Worm (Caenorhabditis elegans) whole organism, late embryonic: ENCODE results near the gene ceh-91.
"Not testable (repeated sequence)": the region's sequence is repeated elsewhere in the genome, so short reads cannot be mapped to it uniquely, and the experiment has no call there.

Experiments
- ama-1 ChIP-seq: fragments of 150-350 bp; optimal IDR thresholded peaks from 2 replicates; lab custom pipeline; 2014
- che-1 ChIP-seq: sonication (generic microtip); optimal IDR thresholded peaks from 2 replicates; lab custom pipeline; 2016; ENCODE audit warnings: mild to moderate bottlenecking, missing genetic modification characterization, missing compliant biosample characterization
- elt-2 ChIP-seq: sonication (generic microtip); optimal IDR thresholded peaks from 2 replicates; lab custom pipeline; 2016; ENCODE audit warnings: missing genetic modification reagents, missing genetic modification characterization, missing compliant biosample characterization
- gmeb-2 ChIP-seq: sonication (generic microtip); optimal IDR thresholded peaks from 2 replicates; lab custom pipeline; 2016; ENCODE audit warnings: missing genetic modification characterization, inconsistent platforms, missing compliant biosample characterization
- nhr-11 ChIP-seq: fragments of 150-350 bp; optimal IDR thresholded peaks from 2 replicates; lab custom pipeline; 2014; ENCODE audit warnings: missing biosample characterization, missing genetic modification characterization
- odd-2 ChIP-seq: sonication (generic microtip); optimal IDR thresholded peaks from 2 replicates; lab custom pipeline; 2017; ENCODE audit warnings: antibody characterized with exemption, mild to moderate bottlenecking, missing genetic modification characterization, missing compliant biosample characterization
- pat-9 ChIP-seq: fragments of 200-800 bp; sonication (Bioruptor generic); optimal IDR thresholded peaks from 2 replicates; lab custom pipeline; 2018; ENCODE audit warnings: mild to moderate bottlenecking, missing genetic modification characterization, moderate library complexity, missing compliant biosample characterization
- pqm-1 ChIP-seq: sonication (generic microtip); optimal IDR thresholded peaks from 2 replicates; lab custom pipeline; 2016; ENCODE audit warnings: missing genetic modification characterization, missing compliant biosample characterization
- unc-3 ChIP-seq, 2 experiments: fragments of 200-800 bp in 1 of 2; sonication (Bioruptor generic) in 1 of 2; sonication (generic microtip) in 1 of 2; conservative IDR thresholded peaks in 1 of 2; optimal IDR thresholded peaks in 1 of 2; 2 replicates each; pipeline versions ENCODE4 v1.3.6 to Lab custom; 2016 to 2022; ENCODE audit warnings: missing compliant biosample characterization in 2 of 2, missing genetic modification characterization in 2 of 2, missing genetic modification reagents in 1 of 2
- unc-42 ChIP-seq: sonication (generic microtip); optimal IDR thresholded peaks from 2 replicates; lab custom pipeline; 2016; ENCODE audit warnings: missing genotype, missing genetic modification characterization, missing compliant biosample characterization
- unc-86 ChIP-seq: sonication (generic microtip); optimal IDR thresholded peaks from 2 replicates; lab custom pipeline; 2016; ENCODE audit warnings: missing genetic modification characterization, missing compliant biosample characterization

- not testable (repeated sequence) for TF ChIP-seq che-1 (tag; lab: Kevin White, UChicago); unc-86 (tag; lab: Kevin White, UChicago); pqm-1 (tag; lab: Kevin White, UChicago); elt-2 (tag; lab: Kevin White, UChicago); nhr-11 (tag; lab: Kevin White, UChicago); odd-2 (tag; lab: Kevin White, UChicago); unc-3 (GFP tag; conservative IDR thresholded peaks at IDR 0.05; lab: Robert Waterston, UW); unc-3 (tag; optimal IDR thresholded peaks at IDR 0.05; lab: Kevin White, UChicago); ama-1 (lab: Kevin White, UChicago); gmeb-2 (tag; lab: Kevin White, UChicago); unc-42 (tag; lab: Kevin White, UChicago); pat-9
Observed at ce11 chrIII:11614325-11614724, 2.2 kb upstream of the ceh-91 start.
